Worm (Caenorhabditis elegans): Measurements from ENCODE around the gene Y39B6A.34.

- TF ChIP-seq nhr-12 (tag; optimal IDR thresholded peaks at IDR 0.05) (no peak), ztf-11 (tag; optimal IDR thresholded peaks at IDR 0.05) (no peak), M03D4.4 (tag; optimal IDR thresholded peaks at IDR 0.05) (no peak), bed-3 (GFP tag; optimal IDR thresholded peaks at IDR 0.05) (no peak)
Observed at ce11 chrV:19036061-19036460, 35.2 kb downstream of the Y39B6A.34 start.
